Worm (Caenorhabditis elegans): Measurements from ENCODE around the gene F07H5.10.

- TF ChIP-seq sox-4 (tag; optimal IDR thresholded peaks at IDR 0.05) (no peak), tbx-2 (tag; optimal IDR thresholded peaks at IDR 0.05) (no peak), ztf-11 (tag; optimal IDR thresholded peaks at IDR 0.05) (no peak), F16B12.6 (tag; optimal IDR thresholded peaks at IDR 0.05) (no peak), fkh-8 (tag; optimal IDR thresholded peaks at IDR 0.05) (no peak), vab-15 (tag; optimal IDR thresholded peaks at IDR 0.05) (no peak), mdl-1 (tag; optimal IDR thresholded peaks at IDR 0.05) (no peak)
Measured at ce11 chrII:8788752-8789151, 19.6 kb downstream of the F07H5.10 start.
